Worm (Caenorhabditis elegans): ENCODE data around the gene unc-18.

- TF ChIP-seq nhr-11 (tag; optimal IDR thresholded peaks at IDR 0.05) (no peak), fos-1 (tag; optimal IDR thresholded peaks at IDR 0.05) (no peak), hlh-11 (tag; optimal IDR thresholded peaks at IDR 0.05) (no peak), T26A8.4 (GFP tag; IDR thresholded peaks at IDR 0.05) (no peak), attf-4 (tag; optimal IDR thresholded peaks at IDR 0.05) (no peak), nhr-10 (tag; optimal IDR thresholded peaks at IDR 0.05) (no peak), lin-15B (tag; optimal IDR thresholded peaks at IDR 0.05) (no peak), ztf-11 (tag; optimal IDR thresholded peaks at IDR 0.05) (no peak), ama-1 (optimal IDR thresholded peaks at IDR 0.05) (no peak), zip-11 (GFP tag; IDR thresholded peaks at IDR 0.05) (no peak), nhr-25 (tag; optimal IDR thresholded peaks at IDR 0.05; ENCODE audit: borderline replicate concordance, insufficient read depth) (no peak)
Observed at ce11 chrX:7640391-7640790, 42.3 kb upstream of the unc-18 start.
